Worm (Caenorhabditis elegans) whole organism, late embryonic: Measurements from ENCODE around the gene daf-41.

ENCODE experiments used
- F13H6.1 ChIP-seq: sonication (generic microtip); optimal IDR thresholded peaks from 2 replicates; lab custom pipeline; 2016; ENCODE audit warnings: missing genetic modification characterization, missing compliant biosample characterization
- K02D7.2 ChIP-seq: sonication (generic microtip); optimal IDR thresholded peaks from 2 replicates; lab custom pipeline; 2017; ENCODE audit warnings: mild to moderate bottlenecking, missing genetic modification characterization, missing compliant biosample characterization
- K09A11.1 ChIP-seq: sonication (generic microtip); optimal IDR thresholded peaks from 2 replicates; lab custom pipeline; 2017; ENCODE audit warnings: antibody characterized with exemption, mild to moderate bottlenecking, missing genetic modification characterization, missing compliant biosample characterization; ENCODE audit not compliant: insufficient read depth
- Y22D7AL.16 ChIP-seq: sonication (generic microtip); optimal IDR thresholded peaks from 2 replicates; lab custom pipeline; 2016; ENCODE audit warnings: missing genetic modification characterization, missing compliant biosample characterization
- ama-1 ChIP-seq: fragments of 150-350 bp; optimal IDR thresholded peaks from 2 replicates; lab custom pipeline; 2014
- ceh-19 ChIP-seq: fragments of 200-800 bp; sonication (Bioruptor generic); optimal IDR thresholded peaks from 2 replicates; lab custom pipeline; 2018; ENCODE audit warnings: mild to moderate bottlenecking, missing genetic modification characterization, missing compliant biosample characterization
- ceh-2 ChIP-seq: sonication (generic microtip); optimal IDR thresholded peaks from 2 replicates; lab custom pipeline; 2016; ENCODE audit warnings: missing genotype, missing genetic modification characterization, missing compliant biosample characterization
- ceh-24 ChIP-seq: sonication (generic microtip); optimal IDR thresholded peaks from 2 replicates; lab custom pipeline; 2016; ENCODE audit warnings: mild to moderate bottlenecking, missing genetic modification characterization, missing compliant biosample characterization
- ceh-30 ChIP-seq: fragments of 150-350 bp; optimal IDR thresholded peaks from 2 replicates; lab custom pipeline; 2014; ENCODE audit warnings: missing biosample characterization, missing genetic modification characterization
- ceh-6 ChIP-seq: fragments of 200-800 bp; sonication (Bioruptor generic); optimal IDR thresholded peaks from 2 replicates; lab custom pipeline; 2018; ENCODE audit warnings: mild to moderate bottlenecking, missing genetic modification characterization, missing compliant biosample characterization
- ceh-9 ChIP-seq: sonication (generic microtip); optimal IDR thresholded peaks from 2 replicates; lab custom pipeline; 2016; ENCODE audit warnings: mild to moderate bottlenecking, missing genetic modification characterization, inconsistent platforms, missing compliant biosample characterization
- elt-4 ChIP-seq: sonication (generic microtip); optimal IDR thresholded peaks from 2 replicates; lab custom pipeline; 2016; ENCODE audit warnings: missing genetic modification characterization, missing compliant biosample characterization
- eyg-1 ChIP-seq: sonication (generic microtip); optimal IDR thresholded peaks from 2 replicates; lab custom pipeline; 2016; ENCODE audit warnings: missing genotype, missing genetic modification characterization, missing compliant biosample characterization
- fax-1 ChIP-seq: sonication (generic microtip); optimal IDR thresholded peaks from 2 replicates; lab custom pipeline; 2016; ENCODE audit warnings: missing genotype, missing genetic modification characterization, missing compliant biosample characterization
- fkh-6 ChIP-seq: sonication (generic microtip); optimal IDR thresholded peaks from 2 replicates; lab custom pipeline; 2016; ENCODE audit warnings: missing genetic modification characterization, missing compliant biosample characterization
- hlh-15 ChIP-seq: sonication (generic microtip); optimal IDR thresholded peaks from 2 replicates; lab custom pipeline; 2016; ENCODE audit warnings: missing genetic modification characterization, missing compliant biosample characterization
- hlh-8 ChIP-seq: sonication (generic microtip); optimal IDR thresholded peaks from 2 replicates; lab custom pipeline; 2016; ENCODE audit warnings: missing genotype, missing genetic modification characterization, missing compliant biosample characterization
- lim-6 ChIP-seq: sonication (generic microtip); optimal IDR thresholded peaks from 2 replicates; lab custom pipeline; 2016; ENCODE audit warnings: missing genetic modification characterization, missing compliant biosample characterization
- lin-11 ChIP-seq: fragments of 200-800 bp; sonication (Bioruptor generic); optimal IDR thresholded peaks from 2 replicates; lab custom pipeline; 2018; ENCODE audit warnings: mild to moderate bottlenecking, missing genetic modification characterization, missing compliant biosample characterization
- mec-3 ChIP-seq: sonication (generic microtip); optimal IDR thresholded peaks from 2 replicates; lab custom pipeline; 2016; ENCODE audit warnings: borderline replicate concordance, missing genetic modification characterization, missing compliant biosample characterization
- nfya-1 ChIP-seq: sonication (generic microtip); optimal IDR thresholded peaks from 2 replicates; lab custom pipeline; 2017; ENCODE audit warnings: missing genetic modification characterization, mild to moderate bottlenecking, missing compliant biosample characterization, antibody characterized with exemption, moderate library complexity
- nhr-11 ChIP-seq: fragments of 150-350 bp; optimal IDR thresholded peaks from 2 replicates; lab custom pipeline; 2014; ENCODE audit warnings: missing biosample characterization, missing genetic modification characterization
- npax-4 ChIP-seq: sonication (generic microtip); optimal IDR thresholded peaks from 2 replicates; lab custom pipeline; 2016; ENCODE audit warnings: missing genetic modification characterization, missing compliant biosample characterization
- odd-2 ChIP-seq: sonication (generic microtip); optimal IDR thresholded peaks from 2 replicates; lab custom pipeline; 2017; ENCODE audit warnings: antibody characterized with exemption, mild to moderate bottlenecking, missing genetic modification characterization, missing compliant biosample characterization
- pag-3 ChIP-seq: sonication (generic microtip); optimal IDR thresholded peaks from 2 replicates; lab custom pipeline; 2016; ENCODE audit warnings: missing compliant biosample characterization, missing genetic modification characterization, borderline replicate concordance
- pat-9 ChIP-seq: fragments of 200-800 bp; sonication (Bioruptor generic); optimal IDR thresholded peaks from 2 replicates; lab custom pipeline; 2018; ENCODE audit warnings: mild to moderate bottlenecking, missing genetic modification characterization, moderate library complexity, missing compliant biosample characterization
- pax-1 ChIP-seq: fragments of 150-350 bp; optimal IDR thresholded peaks from 2 replicates; lab custom pipeline; 2014; ENCODE audit warnings: missing biosample characterization, missing genetic modification characterization
- pqm-1 ChIP-seq: sonication (generic microtip); optimal IDR thresholded peaks from 2 replicates; lab custom pipeline; 2016; ENCODE audit warnings: missing genetic modification characterization, missing compliant biosample characterization
- rnt-1 ChIP-seq: sonication (generic microtip); optimal IDR thresholded peaks from 2 replicates; lab custom pipeline; 2016; ENCODE audit warnings: missing genetic modification characterization, missing compliant biosample characterization
- sdc-2 ChIP-seq: sonication (generic microtip); optimal IDR thresholded peaks from 2 replicates; lab custom pipeline; 2016; ENCODE audit warnings: missing genotype, missing genetic modification characterization, missing compliant biosample characterization
- sox-2 ChIP-seq: fragments of 200-800 bp; sonication (Bioruptor generic); IDR thresholded peaks from 2 replicates; pipeline ENCODE4 v1.3.6; 2022; ENCODE audit warnings: missing genetic modification reagents, missing genetic modification characterization, missing compliant biosample characterization
- sox-4 ChIP-seq: sonication (generic microtip); optimal IDR thresholded peaks from 2 replicates; lab custom pipeline; 2017; ENCODE audit warnings: mild to moderate bottlenecking, missing genetic modification characterization, inconsistent platforms, missing compliant biosample characterization
- tbx-2 ChIP-seq: sonication (generic microtip); optimal IDR thresholded peaks from 2 replicates; lab custom pipeline; 2016; ENCODE audit warnings: missing genetic modification characterization, missing compliant biosample characterization
- tbx-7 ChIP-seq: sonication (generic microtip); optimal IDR thresholded peaks from 2 replicates; lab custom pipeline; 2016; ENCODE audit warnings: missing genotype, missing genetic modification characterization, missing compliant biosample characterization
- ttx-3 ChIP-seq: sonication (generic microtip); optimal IDR thresholded peaks from 2 replicates; lab custom pipeline; 2016; ENCODE audit warnings: missing genetic modification reagents, missing genetic modification characterization, missing compliant biosample characterization
- unc-42 ChIP-seq: sonication (generic microtip); optimal IDR thresholded peaks from 2 replicates; lab custom pipeline; 2016; ENCODE audit warnings: missing genotype, missing genetic modification characterization, missing compliant biosample characterization
- unc-86 ChIP-seq: sonication (generic microtip); optimal IDR thresholded peaks from 2 replicates; lab custom pipeline; 2016; ENCODE audit warnings: missing genetic modification characterization, missing compliant biosample characterization
- zip-5 ChIP-seq: sonication (generic microtip); optimal IDR thresholded peaks from 2 replicates; lab custom pipeline; 2016; ENCODE audit warnings: missing genetic modification characterization, missing compliant biosample characterization
- ztf-16 ChIP-seq: sonication (generic microtip); optimal IDR thresholded peaks from 2 replicates; lab custom pipeline; 2017; ENCODE audit warnings: missing genetic modification characterization, missing compliant biosample characterization

Gene daf-41

ce11 chrIII:5236104-5236503 is 38.5 kb downstream of the daf-41 start, which contains the start of gene prx-10:
Gene prx-10 (plus strand): TSS chrIII:5236404.
- TF ChIP-seq unc-42 (tag; lab: Kevin White, UChicago) (no peak), ceh-2 (tag; lab: Kevin White, UChicago) (no peak), rnt-1 (tag; lab: Kevin White, UChicago) (no peak), ztf-16 (tag; lab: Kevin White, UChicago) (no peak), hlh-8 (tag; lab: Kevin White, UChicago) (no peak), ama-1 (lab: Kevin White, UChicago) (no peak), ceh-24 (tag; lab: Kevin White, UChicago) (no peak), ceh-6 (GFP tag; lab: Kevin White, UChicago) (no peak), zip-5 (tag; lab: Kevin White, UChicago) (no peak), sdc-2 (no peak), npax-4 (tag; lab: Kevin White, UChicago) (no peak), Y22D7AL.16 (tag; lab: Kevin White, UChicago) (no peak), odd-2 (tag; lab: Kevin White, UChicago) (no peak), sox-4 (no peak), pag-3 (tag; lab: Kevin White, UChicago) (no peak), sox-2 (GFP tag; lab: Robert Waterston, UW) (no peak), nfya-1 (no peak), fkh-6 (tag; lab: Kevin White, UChicago) (no peak)

ce11 chrIII:5234312-5234711 is 40.3 kb downstream of the daf-41 start, which contains the start of gene mrps-26:
Gene mrps-26 (plus strand): TSS chrIII:5234612.
- TF ChIP-seq ceh-19 (GFP tag; lab: Kevin White, UChicago) (no peak), unc-86 (no peak), eyg-1 (tag; lab: Kevin White, UChicago) (no peak), lin-11 (tag; lab: Kevin White, UChicago) (no peak), Y22D7AL.16 (tag; lab: Kevin White, UChicago) (no peak)

DNA sequence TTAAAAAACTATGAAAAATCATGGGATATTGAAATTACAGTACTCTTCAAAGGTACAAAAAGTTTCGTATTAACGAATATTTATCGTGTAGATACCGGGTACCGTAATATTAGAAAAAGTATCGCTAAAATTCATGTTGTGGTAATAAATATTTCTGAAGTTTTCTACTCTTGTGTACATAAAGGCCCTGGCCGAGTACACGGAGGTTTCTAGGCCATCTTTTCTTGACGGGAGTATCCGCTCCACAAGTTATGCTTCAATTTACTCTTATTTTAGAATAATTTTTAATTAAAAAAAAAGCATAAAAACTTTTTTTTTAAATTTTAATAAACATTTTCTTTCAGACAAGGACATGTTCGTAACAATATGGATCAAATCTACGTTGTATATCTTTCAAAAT is 41.4 kb downstream of the daf-41 start:
- no peak for TF ChIP-seq sdc-2
- no peak for TF ChIP-seq odd-2 (tag; lab: Kevin White, UChicago)
- no peak for TF ChIP-seq K02D7.2 (tag; lab: Kevin White, UChicago)
- TF ChIP-seq tbx-2 (tag; lab: Kevin White, UChicago) = no peak
- TF ChIP-seq tbx-7 (tag; lab: Kevin White, UChicago) = no peak
- TF ChIP-seq lim-6 (tag; lab: Kevin White, UChicago) = no peak
- TF ChIP-seq, all 69 proteins: peak for 0

ce11 chrIII:5230415-5230814 is 44.1 kb downstream of the daf-41 start, which contains the start of gene prmt-5:
Gene prmt-5 (plus strand): TSS chrIII:5230555.
- no peak for TF ChIP-seq fax-1 (tag; lab: Kevin White, UChicago)
- TF ChIP-seq nhr-11 (tag; lab: Kevin White, UChicago) = no peak

DNA sequence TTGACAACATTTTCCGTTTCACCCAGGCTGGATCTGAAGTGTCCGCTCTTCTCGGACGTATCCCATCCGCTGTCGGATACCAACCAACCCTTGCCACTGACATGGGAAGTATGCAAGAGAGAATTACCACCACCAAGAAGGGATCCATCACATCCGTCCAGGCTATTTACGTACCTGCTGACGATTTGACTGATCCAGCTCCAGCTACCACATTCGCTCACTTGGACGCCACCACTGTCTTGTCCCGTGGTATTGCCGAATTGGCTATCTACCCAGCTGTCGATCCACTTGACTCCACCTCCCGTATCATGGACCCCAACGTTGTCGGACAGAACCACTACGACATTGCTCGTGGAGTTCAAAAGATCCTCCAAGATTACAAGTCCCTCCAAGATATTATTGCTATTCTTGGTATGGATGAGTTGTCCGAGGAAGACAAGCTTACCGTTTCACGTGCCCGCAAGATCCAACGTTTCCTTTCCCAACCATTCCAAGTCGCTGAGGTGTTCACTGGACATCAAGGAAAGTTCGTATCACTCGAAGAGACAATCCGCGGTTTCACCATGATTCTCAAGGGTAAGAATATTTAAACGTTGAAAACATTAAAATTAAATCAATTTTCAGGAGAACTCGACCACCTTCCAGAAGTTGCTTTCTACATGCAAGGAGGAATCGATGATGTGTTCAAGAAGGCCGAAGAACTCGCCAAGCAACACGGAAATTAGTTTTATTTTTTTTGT is 44.9 kb downstream of the daf-41 start:
- TF ChIP-seq unc-42 (tag; lab: Kevin White, UChicago) (no peak), hlh-15 (tag; lab: Kevin White, UChicago) (no peak), ttx-3 (tag; lab: Kevin White, UChicago) (no peak), ceh-2 (tag; lab: Kevin White, UChicago) (no peak), hlh-8 (tag; lab: Kevin White, UChicago) (no peak), mec-3 (tag; lab: Kevin White, UChicago) (no peak), ceh-30 (tag; lab: Kevin White, UChicago) (no peak), lim-6 (tag; lab: Kevin White, UChicago) (no peak), ceh-9 (no peak), pqm-1 (tag; lab: Kevin White, UChicago) (no peak), pat-9 (tag; lab: Kevin White, UChicago) (no peak), npax-4 (tag; lab: Kevin White, UChicago) (no peak), K09A11.1 (tag; lab: Kevin White, UChicago) (no peak), F13H6.1 (tag; lab: Kevin White, UChicago) (no peak), pax-1 (tag; lab: Kevin White, UChicago) (no peak), tbx-7 (tag; lab: Kevin White, UChicago) (no peak), elt-4 (tag; lab: Kevin White, UChicago) (no peak)
